Worm (Caenorhabditis elegans) whole organism, L3 larva: Measurements from ENCODE around the gene ifd-2.

Experiments
- R02D3.7 ChIP-seq: fragments of 150-350 bp; optimal IDR thresholded peaks from 2 replicates; lab custom pipeline; 2014; ENCODE audit warnings: missing biosample characterization, missing genetic modification characterization
- ZK546.5 ChIP-seq: sonication (generic microtip); optimal IDR thresholded peaks from 2 replicates; lab custom pipeline; 2017; ENCODE audit warnings: missing biosample characterization, missing genetic modification characterization
- aly-2 ChIP-seq: fragments of 150-350 bp; optimal IDR thresholded peaks from 2 replicates; lab custom pipeline; 2014; ENCODE audit warnings: missing biosample characterization, missing genetic modification characterization
- ama-1 ChIP-seq: fragments of 150-350 bp; optimal IDR thresholded peaks from 2 replicates; lab custom pipeline; 2018
- ceh-16 ChIP-seq: sonication (generic microtip); optimal IDR thresholded peaks from 2 replicates; lab custom pipeline; 2017; ENCODE audit warnings: missing biosample characterization, missing genetic modification characterization
- ceh-28 ChIP-seq: fragments of 150-350 bp; optimal IDR thresholded peaks from 2 replicates; lab custom pipeline; 2014; ENCODE audit warnings: missing biosample characterization, missing genetic modification reagents, missing genetic modification characterization
- ceh-82 ChIP-seq: fragments of 150-350 bp; optimal IDR thresholded peaks from 2 replicates; lab custom pipeline; 2014; ENCODE audit warnings: missing biosample characterization, missing genetic modification characterization
- ceh-9 ChIP-seq: sonication (generic microtip); optimal IDR thresholded peaks from 2 replicates; lab custom pipeline; 2018; ENCODE audit warnings: missing biosample characterization, missing genetic modification characterization
- daf-12 ChIP-seq: fragments of 150-350 bp; optimal IDR thresholded peaks from 2 replicates; lab custom pipeline; 2014; ENCODE audit warnings: missing biosample characterization, missing genetic modification reagents, missing genetic modification characterization
- egl-27 ChIP-seq: sonication (generic microtip); optimal IDR thresholded peaks from 4 replicates; lab custom pipeline; 2017; ENCODE audit warnings: missing biosample characterization, missing genetic modification reagents, missing genetic modification characterization
- egl-5 ChIP-seq: fragments of 150-350 bp; optimal IDR thresholded peaks from 2 replicates; lab custom pipeline; 2017; ENCODE audit warnings: missing biosample characterization, missing genetic modification reagents, missing genetic modification characterization, inconsistent platforms
- elt-1 ChIP-seq: fragments of 150-350 bp; optimal IDR thresholded peaks from 2 replicates; lab custom pipeline; 2014; ENCODE audit warnings: missing biosample characterization, missing genetic modification characterization
- elt-3 ChIP-seq, 3 experiments: fragments of 150-350 bp in 1 of 3; sonication (generic microtip) in 2 of 3; optimal IDR thresholded peaks; 2 replicates in 2 of 3; 4 replicates in 1 of 3; lab custom pipeline; 2014 to 2017; ENCODE audit warnings: missing biosample characterization in 3 of 3, missing genetic modification characterization in 3 of 3
- fkh-10 ChIP-seq: sonication (generic microtip); optimal IDR thresholded peaks from 2 replicates; lab custom pipeline; 2017; ENCODE audit warnings: missing biosample characterization, missing genetic modification reagents, missing genetic modification characterization
- fkh-2 ChIP-seq: fragments of 150-350 bp; optimal IDR thresholded peaks from 2 replicates; lab custom pipeline; 2014; ENCODE audit warnings: missing biosample characterization, missing genetic modification reagents, missing genetic modification characterization
- fos-1 ChIP-seq: fragments of 150-350 bp; optimal IDR thresholded peaks from 2 replicates; lab custom pipeline; 2014; ENCODE audit warnings: missing biosample characterization, missing genetic modification characterization
- hmg-11 ChIP-seq: sonication (generic microtip); optimal IDR thresholded peaks from 2 replicates; lab custom pipeline; 2016; ENCODE audit warnings: missing genetic modification characterization, missing compliant biosample characterization
- jun-1 ChIP-seq: fragments of 150-350 bp; optimal IDR thresholded peaks from 2 replicates; lab custom pipeline; 2014; ENCODE audit warnings: missing biosample characterization, missing genetic modification reagents, missing genetic modification characterization
- lin-15B ChIP-seq: fragments of 150-350 bp; optimal IDR thresholded peaks from 2 replicates; lab custom pipeline; 2014; ENCODE audit warnings: missing biosample characterization, missing genetic modification characterization
- lsy-12 ChIP-seq: sonication (generic microtip); optimal IDR thresholded peaks from 2 replicates; lab custom pipeline; 2016; ENCODE audit warnings: mild to moderate bottlenecking, missing genetic modification characterization, missing compliant biosample characterization
- mdl-1 ChIP-seq: fragments of 150-350 bp; optimal IDR thresholded peaks from 2 replicates; lab custom pipeline; 2014; ENCODE audit warnings: missing biosample characterization, missing genetic modification characterization
- mml-1 ChIP-seq: fragments of 150-350 bp; sonication (generic microtip); optimal IDR thresholded peaks from 3 replicates; lab custom pipeline; 2014; ENCODE audit warnings: missing biosample characterization, missing genetic modification characterization
- nfya-1 ChIP-seq: sonication (generic microtip); optimal IDR thresholded peaks from 2 replicates; lab custom pipeline; 2017; ENCODE audit warnings: missing genetic modification characterization, mild to moderate bottlenecking, missing compliant biosample characterization, antibody characterized with exemption, moderate library complexity; ENCODE audit not compliant: insufficient read depth
- nhr-11 ChIP-seq: fragments of 150-350 bp; optimal IDR thresholded peaks from 2 replicates; lab custom pipeline; 2014; ENCODE audit warnings: missing biosample characterization, missing genetic modification characterization
- nhr-23 ChIP-seq: fragments of 150-350 bp; optimal IDR thresholded peaks from 2 replicates; lab custom pipeline; 2014; ENCODE audit warnings: missing biosample characterization, missing genetic modification reagents, missing genetic modification characterization
- nhr-25 ChIP-seq: sonication (generic microtip); optimal IDR thresholded peaks from 2 replicates; lab custom pipeline; 2017; ENCODE audit warnings: missing biosample characterization, missing genetic modification characterization
- nhr-28 ChIP-seq: fragments of 150-350 bp; optimal IDR thresholded peaks from 2 replicates; lab custom pipeline; 2014; ENCODE audit warnings: missing biosample characterization, missing genetic modification characterization
- nhr-43 ChIP-seq: sonication (generic microtip); optimal IDR thresholded peaks from 2 replicates; lab custom pipeline; 2016; ENCODE audit warnings: mild to moderate bottlenecking, missing genetic modification characterization, missing compliant biosample characterization; ENCODE audit not compliant: poor library complexity, severe bottlenecking
- nhr-67 ChIP-seq: fragments of 150-350 bp; optimal IDR thresholded peaks from 2 replicates; lab custom pipeline; 2014; ENCODE audit warnings: missing biosample characterization, missing genetic modification characterization
- nhr-76 ChIP-seq: fragments of 150-350 bp; sonication (generic microtip); optimal IDR thresholded peaks from 5 replicates; lab custom pipeline; 2014; ENCODE audit warnings: missing biosample characterization, missing genetic modification characterization
- nhr-77 ChIP-seq: fragments of 150-350 bp; optimal IDR thresholded peaks from 2 replicates; lab custom pipeline; 2014; ENCODE audit warnings: missing biosample characterization, missing genetic modification characterization
- pha-4 ChIP-seq: fragments of 150-350 bp; optimal IDR thresholded peaks from 2 replicates; lab custom pipeline; 2014; ENCODE audit warnings: missing biosample characterization, missing genetic modification reagents, missing genetic modification characterization
- pqm-1 ChIP-seq: fragments of 150-350 bp; optimal IDR thresholded peaks from 2 replicates; lab custom pipeline; 2017; ENCODE audit warnings: missing biosample characterization, missing genetic modification characterization, inconsistent platforms
- sea-2 ChIP-seq: fragments of 150-350 bp; sonication (generic microtip); optimal IDR thresholded peaks from 4 replicates; lab custom pipeline; 2014; ENCODE audit warnings: missing biosample characterization, missing genetic modification reagents, missing genetic modification characterization
- skn-1 ChIP-seq: fragments of 150-350 bp; optimal IDR thresholded peaks from 2 replicates; lab custom pipeline; 2014; ENCODE audit warnings: missing biosample characterization, missing genetic modification characterization
- snpc-4 ChIP-seq: fragments of 150-350 bp; optimal IDR thresholded peaks from 2 replicates; lab custom pipeline; 2014; ENCODE audit warnings: missing biosample characterization, missing genetic modification characterization
- unc-39 ChIP-seq: sonication (generic microtip); optimal IDR thresholded peaks from 4 replicates; lab custom pipeline; 2017; ENCODE audit warnings: missing biosample characterization, missing genetic modification characterization
- unc-62 ChIP-seq: fragments of 150-350 bp; sonication (generic microtip); optimal IDR thresholded peaks from 4 replicates; lab custom pipeline; 2014; ENCODE audit warnings: missing biosample characterization, missing genetic modification reagents, missing genetic modification characterization
- zag-1 ChIP-seq: fragments of 150-350 bp; optimal IDR thresholded peaks from 2 replicates; lab custom pipeline; 2014; ENCODE audit warnings: missing biosample characterization, missing genetic modification characterization
- ztf-4 ChIP-seq: fragments of 150-350 bp; optimal IDR thresholded peaks from 2 replicates; lab custom pipeline; 2014; ENCODE audit warnings: missing biosample characterization, missing genetic modification characterization

ifd-2 gene

ce11 chrX:777421-777820 is 38.3 kb downstream of the ifd-2 start, which contains the start of gene nas-15:
nas-15 (plus strand) TSS chrX:777721.
- TF ChIP-seq fkh-2 (no peak), mml-1 (no peak), ceh-28 (no peak)

- TF ChIP-seq unc-62 (GFP tag; lab: Kevin White, UChicago) (no peak), nhr-25 (peak; percentile 75), elt-1 (tag; lab: Kevin White, UChicago) (peak; percentile 26), nhr-23 (tag; lab: Kevin White, UChicago) (peak; percentile 24)
These were observed 43.5 kb downstream of the ifd-2 start, which contains the start of gene T04G9.4 for ce11 chrX:772184-772583. T04G9.4 (plus strand) TSS chrX:772476.

- no peak for TF ChIP-seq mdl-1 (tag; lab: Kevin White, UChicago)
- TF ChIP-seq ceh-9, result no peak
- TF ChIP-seq elt-1 (tag; lab: Kevin White, UChicago), result no peak
- TF ChIP-seq R02D3.7, result no peak
- no peak for TF ChIP-seq egl-27 (tag; lab: Kevin White, UChicago)
- no peak for TF ChIP-seq pha-4 (tag; lab: Kevin White, UChicago)
- no peak for TF ChIP-seq fkh-10 (GFP tag; lab: Kevin White, UChicago)
- TF ChIP-seq daf-12 (tag; lab: Kevin White, UChicago), result no peak
- no peak for TF ChIP-seq nhr-76 (tag; lab: Kevin White, UChicago)
- no peak for TF ChIP-seq sea-2 (GFP tag; lab: Kevin White, UChicago)
- no peak for TF ChIP-seq nhr-67 (tag; lab: Kevin White, UChicago)
- no peak for TF ChIP-seq nhr-77 (tag; lab: Kevin White, UChicago)
- no peak for TF ChIP-seq nhr-28 (tag; lab: Kevin White, UChicago)
- no peak for TF ChIP-seq lin-15B
- TF ChIP-seq elt-3 (tag; optimal IDR thresholded peaks at IDR 0.05; lab: Kevin White, UChicago), result no peak
- no peak for TF ChIP-seq pqm-1 (tag; lab: Kevin White, UChicago)
These were observed 45.2 kb downstream of the ifd-2 start, which contains the start of gene T04G9.7 for ce11 chrX:770537-770936. T04G9.7 (plus strand) TSS chrX:770837.

ce11 chrX:769550-769949 is 46.2 kb downstream of the ifd-2 start:
- TF ChIP-seq nhr-23 (tag; lab: Kevin White, UChicago) (no peak), sea-2 (GFP tag; lab: Kevin White, UChicago) (no peak), mdl-1 (tag; lab: Kevin White, UChicago) (no peak), egl-5 (tag; lab: Kevin White, UChicago) (no peak), nhr-11 (tag; lab: Kevin White, UChicago) (no peak), mml-1 (no peak), nhr-76 (tag; lab: Kevin White, UChicago) (no peak), ztf-4 (tag; lab: Kevin White, UChicago) (no peak), nhr-43 (tag; lab: Kevin White, UChicago) (no peak)

ce11 chrX:768061-768646 is 47.6 kb downstream of the ifd-2 start, which contains the start of the genes trap-2 and ile-2:
trap-2 (minus strand) TSS chrX:768069.
ile-2 (plus strand) TSS chrX:768596.
- TF ChIP-seq skn-1 (tag; lab: Kevin White, UChicago) (peak; percentile 88), zag-1 (tag; lab: Kevin White, UChicago) (no peak), nhr-76 (tag; lab: Kevin White, UChicago) (no peak), ama-1 (lab: Kevin White, UChicago) (peak; percentile 20), unc-39 (no peak), lsy-12 (tag; lab: Kevin White, UChicago) (peak; percentile 85), elt-3 (tag; optimal IDR thresholded peaks at IDR 0.05; lab: Kevin White, UChicago) (peak in 2 of 3 experiments; percentile 66 to 74), pha-4 (tag; lab: Kevin White, UChicago) (peak; percentile 95), sea-2 (GFP tag; lab: Kevin White, UChicago) (no peak), ceh-16 (tag; lab: Kevin White, UChicago) (no peak), ceh-28 (peak; percentile 75), unc-62 (GFP tag; lab: Kevin White, UChicago) (peak; percentile 71), nfya-1 (tag; lab: Kevin White, UChicago) (peak; percentile 98), elt-1 (tag; lab: Kevin White, UChicago) (peak; percentile 55), nhr-23 (tag; lab: Kevin White, UChicago) (peak; percentile 94), nhr-25 (peak; percentile 98), nhr-11 (tag; lab: Kevin White, UChicago) (no peak), mml-1 (no peak), ceh-82 (tag; lab: Kevin White, UChicago) (no peak), R02D3.7 (peak; percentile 65), egl-27 (tag; lab: Kevin White, UChicago) (peak; percentile 52), daf-12 (tag; lab: Kevin White, UChicago) (no peak), nhr-67 (tag; lab: Kevin White, UChicago) (no peak), jun-1 (tag; lab: Kevin White, UChicago) (peak; percentile 89), ZK546.5 (tag; lab: Kevin White, UChicago) (peak; percentile 53), egl-5 (tag; lab: Kevin White, UChicago) (peak; percentile 90), hmg-11 (peak; percentile 99), fkh-10 (GFP tag; lab: Kevin White, UChicago) (no peak), aly-2 (tag; lab: Kevin White, UChicago) (no peak), nhr-28 (tag; lab: Kevin White, UChicago) (no peak), lin-15B (peak; percentile 96), ceh-9 (no peak), mdl-1 (tag; lab: Kevin White, UChicago) (no peak), ztf-4 (tag; lab: Kevin White, UChicago) (peak; percentile 22), nhr-77 (tag; lab: Kevin White, UChicago) (peak; percentile 33), fos-1 (tag; lab: Kevin White, UChicago) (peak; percentile 84), snpc-4 (tag; lab: Kevin White, UChicago) (peak; percentile 91)
